Fruit fly (Drosophila melanogaster): Measurements from ENCODE around the gene CG34015.

dm6 chrX:16421899-16422412 lies 26.1 kb downstream of the CG34015 start, which contains the start of gene AnxB11:
- TF ChIP-seq CG3995 (GFP tag; optimal IDR thresholded peaks at IDR 0.05) (peak; percentile 26), Six4 (GFP tag; optimal IDR thresholded peaks at IDR 0.05) (no peak), dati (GFP tag; IDR thresholded peaks at IDR 0.05) (no peak), grau (tag; optimal IDR thresholded peaks at IDR 0.05) (no peak), Hr78 (GFP tag; optimal IDR thresholded peaks at IDR 0.05) (no peak), CG32767 (GFP tag; IDR thresholded peaks at IDR 0.05) (peak; percentile 52; the same call in 1 of the 2 replicates), Ssrp (tag; optimal IDR thresholded peaks at IDR 0.05) (no peak), kay (GFP tag; optimal IDR thresholded peaks at IDR 0.05) (no peak), wdn (GFP tag; IDR thresholded peaks at IDR 0.05) (no peak), CG34224 (GFP tag; IDR thresholded peaks at IDR 0.05; ENCODE audit: partially characterized antibody) (peak; percentile 45; the same call in 2 of the 3 replicates), eve (GFP tag; optimal IDR thresholded peaks at IDR 0.05) (no peak), tup (GFP tag; optimal IDR thresholded peaks at IDR 0.05) (no peak), CG5180 (GFP tag; optimal IDR thresholded peaks at IDR 0.05) (no peak), mld (GFP tag; IDR thresholded peaks at IDR 0.05; ENCODE audit: partially characterized antibody) (peak; percentile 66; the same call in 2 of the 3 replicates)
